Fruit fly (Drosophila melanogaster) whole organism, pupa: Measurements from ENCODE around the gene CG11426.

Source experiments
- CG10348 ChIP-seq: fragments of 200-800 bp; sonication (Bioruptor generic); IDR thresholded peaks from 2 replicates; pipeline ENCODE4 v1.3.6; 2022; ENCODE audit warnings: missing biosample characterization, missing genetic modification characterization
- CG12605 ChIP-seq: fragments of 200-800 bp; sonication (Bioruptor generic); IDR thresholded peaks from 2 replicates; pipeline ENCODE4 v1.3.6; 2022; ENCODE audit warnings: missing biosample characterization, missing genetic modification characterization
- CG13204 ChIP-seq: fragments of 200-800 bp; sonication (Bioruptor generic); optimal IDR thresholded peaks from 2 replicates; lab custom pipeline; 2018; ENCODE audit warnings: missing biosample characterization, mild to moderate bottlenecking, missing genetic modification characterization, moderate library complexity
- CG14655 ChIP-seq: fragments of 200-800 bp; sonication (Bioruptor generic); optimal IDR thresholded peaks from 3 replicates; lab custom pipeline; 2017; ENCODE audit warnings: mild to moderate bottlenecking, missing biosample characterization, missing genetic modification reagents, missing genetic modification characterization
- CG15710 ChIP-seq: fragments of 200-800 bp; sonication (Bioruptor generic); optimal IDR thresholded peaks from 2 replicates; lab custom pipeline; 2018; ENCODE audit warnings: missing biosample characterization, mild to moderate bottlenecking, missing genetic modification characterization, moderate library complexity
- CG17806 ChIP-seq: fragments of 200-800 bp; sonication (Bioruptor generic); optimal IDR thresholded peaks from 2 replicates; lab custom pipeline; 2018; ENCODE audit warnings: missing biosample characterization, mild to moderate bottlenecking, missing genetic modification characterization, moderate library complexity
- CG32121 ChIP-seq: fragments of 200-800 bp; sonication (Bioruptor generic); IDR thresholded peaks from 2 replicates; pipeline ENCODE4 v1.3.6; 2022; ENCODE audit warnings: missing biosample characterization, missing genetic modification characterization
- CG34367 ChIP-seq: fragments of 200-800 bp; sonication (Bioruptor generic); optimal IDR thresholded peaks from 2 replicates; lab custom pipeline; 2018; ENCODE audit warnings: missing biosample characterization, mild to moderate bottlenecking, missing genetic modification characterization
- CG4496 ChIP-seq: fragments of 200-800 bp; sonication (Bioruptor generic); IDR thresholded peaks from 3 replicates; pipeline ENCODE4 v1.3.6; 2022; ENCODE audit warnings: missing biosample characterization, missing genetic modification characterization
- CG8159 ChIP-seq: fragments of 200-800 bp; sonication (Bioruptor generic); optimal IDR thresholded peaks from 3 replicates; lab custom pipeline; 2018; ENCODE audit warnings: missing biosample characterization, mild to moderate bottlenecking, missing genetic modification characterization, moderate library complexity
- CG8301 ChIP-seq: fragments of 200-800 bp; sonication (Bioruptor generic); optimal IDR thresholded peaks from 2 replicates; lab custom pipeline; 2018; ENCODE audit warnings: missing biosample characterization, mild to moderate bottlenecking, missing genetic modification characterization
- CG9948 ChIP-seq: fragments of 200-800 bp; sonication (Bioruptor generic); optimal IDR thresholded peaks from 2 replicates; lab custom pipeline; 2018; ENCODE audit warnings: missing biosample characterization, mild to moderate bottlenecking, missing genetic modification characterization, moderate library complexity
- D1 ChIP-seq: fragments of 200-800 bp; sonication (Bioruptor generic); optimal IDR thresholded peaks from 2 replicates; lab custom pipeline; 2018; ENCODE audit warnings: missing biosample characterization, mild to moderate bottlenecking, missing genetic modification characterization, moderate library complexity
- EcR ChIP-seq: fragments of 200-800 bp; sonication (Bioruptor generic); optimal IDR thresholded peaks from 3 replicates; lab custom pipeline; 2019; ENCODE audit warnings: missing biosample characterization, missing genetic modification characterization, mild to moderate bottlenecking, moderate library complexity, missing genetic modification reagents
- Ets98B ChIP-seq: fragments of 200-800 bp; sonication (Bioruptor generic); IDR thresholded peaks from 2 replicates; pipeline ENCODE4 v1.3.6; 2022; ENCODE audit warnings: missing biosample characterization, missing genetic modification characterization
- Pif1A ChIP-seq: fragments of 200-800 bp; sonication (Bioruptor generic); optimal IDR thresholded peaks from 3 replicates; lab custom pipeline; 2016; ENCODE audit warnings: missing biosample characterization, missing genetic modification characterization
- Pif1B ChIP-seq: fragments of 200-800 bp; sonication (Bioruptor generic); optimal IDR thresholded peaks from 3 replicates; lab custom pipeline; 2016; ENCODE audit warnings: missing biosample characterization, missing genetic modification characterization
- Snoo ChIP-seq: fragments of 200-800 bp; sonication (Bioruptor generic); optimal IDR thresholded peaks from 3 replicates; lab custom pipeline; 2017; ENCODE audit warnings: missing biosample characterization, mild to moderate bottlenecking, missing genetic modification characterization, inconsistent platforms
- fd96Ca ChIP-seq: fragments of 200-800 bp; sonication (Bioruptor generic); IDR thresholded peaks from 3 replicates; pipeline ENCODE4 v1.3.6; 2022; ENCODE audit warnings: missing biosample characterization, missing genetic modification characterization
- gl ChIP-seq: fragments of 200-800 bp; sonication (Bioruptor generic); optimal IDR thresholded peaks from 2 replicates; lab custom pipeline; 2018; ENCODE audit warnings: missing biosample characterization, mild to moderate bottlenecking, missing genetic modification characterization
- rn ChIP-seq: fragments of 200-800 bp; sonication (Bioruptor generic); IDR thresholded peaks from 2 replicates; pipeline ENCODE4 v1.3.6; 2022; ENCODE audit warnings: missing biosample characterization, missing genetic modification characterization

CG11426 gene

dm6 chr3L:22483452-22483851 is 13.1 kb downstream of the CG11426 start:
- TF ChIP-seq gl (tag; lab: Kevin White, UChicago) (no peak), CG13204 (GFP tag; lab: Kevin White, UChicago) (no peak), Ets98B (no peak), CG14655 (GFP tag; lab: Kevin White, UChicago) (no peak), EcR (no peak)

- TF ChIP-seq CG14655 (GFP tag; lab: Kevin White, UChicago) (no peak), rn (GFP tag; lab: Robert Waterston, UW) (no peak), Snoo (tag; lab: Kevin White, UChicago) (no peak), gl (tag; lab: Kevin White, UChicago) (no peak)
Observed at dm6 chr3L:22497594-22497993, 27.2 kb downstream of the CG11426 start.

dm6 chr3L:22501300-22501699 is 30.9 kb downstream of the CG11426 start, which contains the start of gene CG43312:
TSS of gene CG43312 (plus strand) at chr3L:22501600.
- TF ChIP-seq CG17806 (no peak), rn (GFP tag; lab: Robert Waterston, UW) (no peak), CG8159 (no peak), CG12605 (no peak), Pif1B (GFP tag; lab: Kevin White, UChicago) (no peak), gl (tag; lab: Kevin White, UChicago) (no peak), D1 (tag; lab: Kevin White, UChicago) (no peak), CG13204 (GFP tag; lab: Kevin White, UChicago) (no peak), Snoo (tag; lab: Kevin White, UChicago) (no peak), CG32121 (GFP tag; lab: Robert Waterston, UW) (no peak), CG9948 (tag; lab: Kevin White, UChicago) (no peak), CG8301 (tag; lab: Kevin White, UChicago) (no peak), CG34367 (tag; lab: Kevin White, UChicago) (no peak), CG15710 (tag; lab: Kevin White, UChicago) (no peak), fd96Ca (GFP tag; lab: Robert Waterston, UW) (no peak), CG14655 (GFP tag; lab: Kevin White, UChicago) (no peak), CG10348 (GFP tag; lab: Robert Waterston, UW) (no peak), EcR (no peak), Ets98B (no peak)
- TF ChIP-seq, all 21 proteins: peak for 0

DNA sequence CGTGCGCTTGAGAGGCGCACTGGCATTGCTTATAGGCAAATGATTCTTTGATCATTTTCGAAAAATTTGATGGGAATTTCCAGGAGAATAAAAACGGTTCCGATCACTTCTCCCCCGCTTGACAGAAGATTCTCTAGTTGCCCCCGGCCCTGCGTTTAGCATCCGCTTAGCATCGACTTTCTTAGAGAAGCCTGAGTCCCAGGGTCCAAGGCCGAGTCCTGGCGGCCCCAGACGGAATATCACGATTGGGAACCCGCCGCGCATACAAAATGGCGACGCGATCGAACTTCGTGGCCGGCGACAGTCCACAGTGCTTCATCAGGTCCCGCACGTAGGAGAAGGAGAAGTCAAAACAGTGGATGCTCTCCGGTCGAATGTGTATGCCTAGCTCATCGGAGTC is 33.4 kb downstream of the CG11426 start, which contains the start of gene CG43331:
Gene CG43331, minus strand, starts transcription at position 101 of the 400 bp plus-strand sequence.
- TF ChIP-seq CG14655 (GFP tag; lab: Kevin White, UChicago) (no peak), D1 (tag; lab: Kevin White, UChicago) (no peak), Snoo (tag; lab: Kevin White, UChicago) (no peak), CG9948 (tag; lab: Kevin White, UChicago) (no peak), CG12605 (no peak), fd96Ca (GFP tag; lab: Robert Waterston, UW) (no peak), Pif1A (GFP tag; lab: Kevin White, UChicago) (no peak), Ets98B (no peak), CG34367 (tag; lab: Kevin White, UChicago) (no peak), CG8301 (tag; lab: Kevin White, UChicago) (no peak), EcR (no peak), Pif1B (GFP tag; lab: Kevin White, UChicago) (no peak), CG15710 (tag; lab: Kevin White, UChicago) (no peak)

dm6 chr3L:22504323-22504722 is 34.0 kb downstream of the CG11426 start, which contains the start of gene CG43330:
TSS of gene CG43330 (minus strand) at chr3L:22504423.
- TF ChIP-seq CG8159, result no peak
- TF ChIP-seq Snoo (tag; lab: Kevin White, UChicago), result no peak

DNA sequence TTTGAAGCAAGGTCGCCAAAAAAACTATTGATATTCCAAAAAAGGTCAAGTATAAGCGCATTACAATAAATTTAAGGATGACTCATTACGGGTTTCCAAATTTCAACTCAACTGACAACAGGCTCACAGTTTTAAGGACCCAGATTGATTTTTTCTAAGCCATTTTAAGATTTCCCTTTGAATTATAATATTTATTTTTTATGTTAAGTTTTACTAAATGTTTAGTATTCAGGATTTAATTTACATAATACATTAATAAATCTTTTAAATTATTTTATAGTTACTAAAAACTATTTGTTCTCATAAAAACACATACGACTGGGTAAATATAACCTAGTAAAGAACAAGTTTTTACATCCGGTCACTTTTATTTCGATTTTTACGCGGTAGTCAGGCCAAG is 34.8 kb downstream of the CG11426 start, which contains the start of gene CG43329:
Gene CG43329, minus strand, starts transcription at position 101 of the 400 bp plus-strand sequence.
- TF ChIP-seq CG8301 (tag; lab: Kevin White, UChicago) (no peak), gl (tag; lab: Kevin White, UChicago) (no peak), Pif1A (GFP tag; lab: Kevin White, UChicago) (no peak), CG8159 (no peak), Ets98B (no peak), D1 (tag; lab: Kevin White, UChicago) (no peak), CG17806 (no peak), CG14655 (GFP tag; lab: Kevin White, UChicago) (no peak), Pif1B (GFP tag; lab: Kevin White, UChicago) (no peak), CG13204 (GFP tag; lab: Kevin White, UChicago) (no peak), CG15710 (tag; lab: Kevin White, UChicago) (no peak), CG10348 (GFP tag; lab: Robert Waterston, UW) (no peak), CG34367 (tag; lab: Kevin White, UChicago) (no peak)

DNA sequence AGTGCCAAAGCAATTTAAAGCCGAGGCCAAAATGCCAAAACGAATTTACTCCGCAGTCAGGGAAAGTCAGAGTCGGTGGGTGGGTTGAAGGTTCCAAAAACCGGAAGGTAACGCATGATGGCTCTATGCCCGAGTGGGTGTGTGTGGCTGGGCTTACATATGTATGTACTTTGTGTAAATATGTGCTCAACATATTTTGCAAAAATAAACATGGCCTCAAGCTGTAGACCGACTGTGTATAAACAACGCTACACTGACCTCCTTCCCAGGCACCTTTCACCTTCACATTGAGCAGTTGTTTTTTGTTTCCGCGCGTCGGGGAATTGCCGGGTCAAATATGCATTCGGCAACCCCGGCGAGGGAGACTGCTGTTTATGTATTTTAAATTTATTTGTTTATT is 49.7 kb downstream of the CG11426 start:
- no peak for TF ChIP-seq CG12605
- TF ChIP-seq CG4496 (GFP tag; lab: Robert Waterston, UW), result no peak
- no peak for TF ChIP-seq fd96Ca (GFP tag; lab: Robert Waterston, UW)
- no peak for TF ChIP-seq CG15710 (tag; lab: Kevin White, UChicago)
- no peak for TF ChIP-seq CG8159
